Fruit fly (Drosophila melanogaster) whole organism, wandering third instar larva: Measurements from ENCODE around the gene CG3919.

Experiments
- CG9705 ChIP-seq: fragments of 200-800 bp; sonication (Bioruptor generic); optimal IDR thresholded peaks from 2 replicates; lab custom pipeline; 2018; ENCODE audit warnings: missing biosample characterization, mild to moderate bottlenecking, missing genetic modification characterization
- Dfd ChIP-seq: fragments of >200 bp; optimal IDR thresholded peaks from 2 replicates; lab custom pipeline; 2017; ENCODE audit warnings: missing biosample characterization, missing genetic modification characterization
- Dif ChIP-seq: fragments of 200-275, 200-300 bp; sonication (Bioruptor generic); optimal IDR thresholded peaks from 2 replicates; lab custom pipeline; 2018; ENCODE audit warnings: missing biosample characterization, missing genetic modification characterization; ENCODE audit not compliant: partially characterized antibody
- OdsH ChIP-seq: fragments of 200-800 bp; sonication (Bioruptor generic); optimal IDR thresholded peaks from 2 replicates; lab custom pipeline; 2016; ENCODE audit warnings: missing biosample characterization, mild to moderate bottlenecking, missing genetic modification characterization
- h ChIP-seq: fragments of 200-800 bp; sonication (Bioruptor generic); optimal IDR thresholded peaks from 3 replicates; lab custom pipeline; 2016; ENCODE audit warnings: missing biosample characterization, mild to moderate bottlenecking, missing genetic modification characterization
- pan ChIP-seq: fragments of >200 bp; optimal IDR thresholded peaks from 2 replicates; lab custom pipeline; 2017
- rgr ChIP-seq: fragments of 200-800 bp; sonication (Bioruptor generic); optimal IDR thresholded peaks from 3 replicates; lab custom pipeline; 2016; ENCODE audit warnings: missing biosample characterization, mild to moderate bottlenecking, missing genetic modification characterization
- tai ChIP-seq: sonication (Bioruptor generic); optimal IDR thresholded peaks from 2 replicates; lab custom pipeline; 2016; ENCODE audit warnings: missing biosample characterization, missing genetic modification characterization
- usp ChIP-seq: fragments of >200 bp; optimal IDR thresholded peaks from 2 replicates; lab custom pipeline; 2017; ENCODE audit warnings: missing biosample characterization, missing genetic modification characterization

- TF ChIP-seq rgr (GFP tag; lab: Kevin White, UChicago) (no peak), pan (lab: Kevin White, UChicago) (no peak), CG9705 (no peak), Dfd (GFP tag; lab: Kevin White, UChicago) (no peak), OdsH (GFP tag; lab: Kevin White, UChicago) (no peak), usp (GFP tag; lab: Kevin White, UChicago) (no peak), tai (GFP tag; lab: Kevin White, UChicago) (no peak), h (GFP tag; lab: Kevin White, UChicago) (no peak), Dif (GFP tag; lab: Kevin White, UChicago) (no peak)
Measured at dm6 chr3L:14447374-14447773, 36.9 kb downstream of the CG3919 start.
